Worm (Caenorhabditis elegans) whole organism, late embryonic: Measurements from ENCODE around the gene cyp-33C7.

Source experiments
- ets-4 ChIP-seq: sonication (generic microtip); optimal IDR thresholded peaks from 2 replicates; lab custom pipeline; 2016; ENCODE audit warnings: missing genetic modification characterization, missing compliant biosample characterization
- nfya-1 ChIP-seq: sonication (generic microtip); optimal IDR thresholded peaks from 2 replicates; lab custom pipeline; 2017; ENCODE audit warnings: missing genetic modification characterization, mild to moderate bottlenecking, missing compliant biosample characterization, antibody characterized with exemption, moderate library complexity

DNA sequence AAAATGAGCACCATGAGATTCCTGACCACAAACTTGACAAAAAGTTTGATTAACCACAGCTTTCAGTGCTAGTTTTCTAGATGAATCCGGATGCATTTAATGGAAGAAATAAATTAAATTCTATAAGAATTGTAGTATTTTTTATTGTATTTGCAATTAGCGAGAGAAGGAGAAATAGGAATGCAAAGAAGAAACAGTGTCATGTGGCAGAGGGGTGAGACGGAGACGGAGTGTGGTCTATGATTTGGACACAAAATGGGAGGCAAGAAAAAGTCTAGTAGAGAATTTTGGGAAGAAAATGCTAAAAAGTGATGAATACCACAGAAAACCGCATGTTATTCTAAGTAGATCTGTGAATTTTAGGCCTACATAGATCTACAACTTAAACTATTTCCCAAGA lies 27.7 kb downstream of the cyp-33C7 start, which contains the start of gene nhr-59:
- no peak for TF ChIP-seq nfya-1 (tag; lab: Kevin White, UChicago)
- no peak for TF ChIP-seq ets-4 (tag; lab: Kevin White, UChicago)
